Fruit fly (Drosophila melanogaster): Measurements from ENCODE around the gene side-VII.

- TF ChIP-seq CG1620 (GFP tag; optimal IDR thresholded peaks at IDR 0.05) (no peak), Crg-1 (GFP tag; optimal IDR thresholded peaks at IDR 0.05) (no peak)
Measured at dm6 chr3R:9725121-9725956, 14.4 kb downstream of the side-VII start, which contains the start of gene hyd.
